Fruit fly (Drosophila melanogaster) whole organism, adult: Measurements from ENCODE around the gene sog.

Experiments
- CG11617 ChIP-seq: fragments of 200-800 bp; sonication (Bioruptor generic); optimal IDR thresholded peaks from 2 replicates; lab custom pipeline; 2017; ENCODE audit warnings: mild to moderate bottlenecking, missing biosample characterization, missing genetic modification reagents, missing genetic modification characterization
- CG12768 ChIP-seq: fragments of 200-800 bp; sonication (Bioruptor generic); optimal IDR thresholded peaks from 2 replicates; lab custom pipeline; 2017; ENCODE audit warnings: missing biosample characterization, missing genetic modification characterization, mild to moderate bottlenecking, moderate library complexity, missing genetic modification reagents
- CG14711 ChIP-seq: fragments of 200-800 bp; sonication (Bioruptor generic); optimal IDR thresholded peaks from 2 replicates; lab custom pipeline; 2018; ENCODE audit warnings: missing biosample characterization, mild to moderate bottlenecking, missing genetic modification characterization, moderate library complexity
- CG1620 ChIP-seq: fragments of 200-800 bp; sonication (Bioruptor generic); optimal IDR thresholded peaks from 2 replicates; lab custom pipeline; 2016; ENCODE audit warnings: missing biosample characterization, missing genetic modification characterization
- CG33017 ChIP-seq: fragments of 200-800 bp; sonication (Bioruptor generic); optimal IDR thresholded peaks from 2 replicates; lab custom pipeline; 2018; ENCODE audit warnings: missing biosample characterization, mild to moderate bottlenecking, missing genetic modification characterization, moderate library complexity
- CG5204 ChIP-seq: fragments of 200-800 bp; sonication (Bioruptor generic); optimal IDR thresholded peaks from 2 replicates; lab custom pipeline; 2016; ENCODE audit warnings: missing biosample characterization, missing genetic modification characterization
- CG7045 ChIP-seq: fragments of 200-800 bp; sonication (Bioruptor generic); optimal IDR thresholded peaks from 2 replicates; lab custom pipeline; 2017; ENCODE audit warnings: missing biosample characterization, mild to moderate bottlenecking, missing genetic modification characterization
- CG7101 ChIP-seq: fragments of 200-800 bp; sonication (Bioruptor generic); optimal IDR thresholded peaks from 2 replicates; lab custom pipeline; 2018; ENCODE audit warnings: missing biosample characterization, mild to moderate bottlenecking, missing genetic modification characterization, moderate library complexity
- Clk ChIP-seq: fragments of 200-800 bp; sonication (Bioruptor generic); optimal IDR thresholded peaks from 2 replicates; lab custom pipeline; 2017; ENCODE audit warnings: missing biosample characterization, missing genetic modification characterization
- Crg-1 ChIP-seq: fragments of 200-800 bp; sonication (Bioruptor generic); optimal IDR thresholded peaks from 2 replicates; lab custom pipeline; 2016; ENCODE audit warnings: missing biosample characterization, missing genetic modification characterization
- Hr96 ChIP-seq: fragments of 200-800 bp; sonication (Bioruptor generic); optimal IDR thresholded peaks from 2 replicates; lab custom pipeline; 2016; ENCODE audit warnings: missing biosample characterization, missing genetic modification characterization
- Mnt ChIP-seq: fragments of 200-800 bp; sonication (Bioruptor generic); optimal IDR thresholded peaks from 2 replicates; lab custom pipeline; 2016; ENCODE audit warnings: missing biosample characterization, mild to moderate bottlenecking, missing genetic modification characterization
- bab1 ChIP-seq: fragments of 200-800 bp; sonication (Bioruptor generic); optimal IDR thresholded peaks from 3 replicates; lab custom pipeline; 2019; ENCODE audit warnings: missing biosample characterization, mild to moderate bottlenecking, missing genetic modification characterization, moderate library complexity
- cic ChIP-seq: fragments of 200-800 bp; sonication (Bioruptor generic); optimal IDR thresholded peaks from 2 replicates; lab custom pipeline; 2017; ENCODE audit warnings: missing biosample characterization, mild to moderate bottlenecking, missing genetic modification characterization, moderate library complexity
- cnc ChIP-seq, 2 experiments: fragments of >200 bp; optimal IDR thresholded peaks; 2 replicates each; lab custom pipeline; 2017
- kay ChIP-seq: fragments of 200-800 bp; sonication (Bioruptor generic); peaks from one replicate; lab custom pipeline; 2016; ENCODE audit warnings: missing biosample characterization, missing genetic modification characterization, borderline replicate concordance
- ovo ChIP-seq: fragments of 200-800 bp; sonication (Bioruptor generic); optimal IDR thresholded peaks from 2 replicates; lab custom pipeline; 2016; ENCODE audit warnings: missing biosample characterization, missing genetic modification characterization
- pad ChIP-seq: fragments of 200-800 bp; sonication (Bioruptor generic); optimal IDR thresholded peaks from 3 replicates; lab custom pipeline; 2017; ENCODE audit warnings: missing biosample characterization, missing genetic modification characterization, mild to moderate bottlenecking, moderate library complexity, missing genetic modification reagents
- tj ChIP-seq: fragments of 200-800 bp; sonication (Bioruptor generic); optimal IDR thresholded peaks from 3 replicates; lab custom pipeline; 2017; ENCODE audit warnings: missing biosample characterization, mild to moderate bottlenecking, missing genetic modification characterization, moderate library complexity
- toe ChIP-seq: fragments of 200-800 bp; sonication (Bioruptor generic); optimal IDR thresholded peaks from 2 replicates; lab custom pipeline; 2016; ENCODE audit warnings: missing biosample characterization, missing genetic modification characterization

Gene sog

dm6 chrX:15639929-15640328 lies 6.7 kb upstream of the sog start:
- no peak for TF ChIP-seq Clk
- TF ChIP-seq CG11617, result no peak

dm6 chrX:15639017-15639416 lies 5.8 kb upstream of the sog start:
- no peak for TF ChIP-seq tj (GFP tag; lab: Kevin White, UChicago)
- no peak for TF ChIP-seq CG14711
- TF ChIP-seq Crg-1 (GFP tag; lab: Kevin White, UChicago), result no peak
- TF ChIP-seq bab1 (GFP tag; lab: Kevin White, UChicago), result no peak
- TF ChIP-seq kay (GFP tag; lab: Kevin White, UChicago), result no peak
- TF ChIP-seq CG7045 (GFP tag; lab: Kevin White, UChicago), result no peak
- no peak for TF ChIP-seq pad
- no peak for TF ChIP-seq CG11617
- no peak for TF ChIP-seq ovo (GFP tag; lab: Kevin White, UChicago)
- TF ChIP-seq cnc (optimal IDR thresholded peaks at IDR 0.05; lab: Kevin White, UChicago), result no peak
- TF ChIP-seq CG7101, result no peak
- TF ChIP-seq CG1620 (GFP tag; lab: Kevin White, UChicago), result no peak
- TF ChIP-seq Clk, result no peak
- TF ChIP-seq Mnt (GFP tag; lab: Kevin White, UChicago), result no peak
- TF ChIP-seq cic (GFP tag; lab: Kevin White, UChicago), result no peak
- no peak for TF ChIP-seq CG5204 (GFP tag; lab: Kevin White, UChicago)
- TF ChIP-seq toe (GFP tag; lab: Kevin White, UChicago), result no peak
- TF ChIP-seq Hr96, result no peak
- TF ChIP-seq CG12768 (GFP tag; lab: Kevin White, UChicago), result no peak

- no peak for TF ChIP-seq Crg-1 (GFP tag; lab: Kevin White, UChicago)
- peak; percentile 44 for TF ChIP-seq CG14711
- TF ChIP-seq CG33017 (tag; lab: Kevin White, UChicago), result peak; percentile 1
- TF ChIP-seq CG12768 (GFP tag; lab: Kevin White, UChicago), result no peak
- TF ChIP-seq CG7101, result peak; percentile 45
- TF ChIP-seq CG1620 (GFP tag; lab: Kevin White, UChicago), result no peak
- no peak for TF ChIP-seq pad
- no peak for TF ChIP-seq cic (GFP tag; lab: Kevin White, UChicago)
Observed at dm6 chrX:15632669-15633068, 565 bp downstream of the sog start.

- TF ChIP-seq CG12768 (GFP tag; lab: Kevin White, UChicago) (no peak), CG5204 (GFP tag; lab: Kevin White, UChicago) (no peak), CG7101 (no peak), CG14711 (no peak), CG7045 (GFP tag; lab: Kevin White, UChicago) (no peak), bab1 (GFP tag; lab: Kevin White, UChicago) (no peak), tj (GFP tag; lab: Kevin White, UChicago) (no peak), ovo (GFP tag; lab: Kevin White, UChicago) (no peak), pad (no peak), cic (GFP tag; lab: Kevin White, UChicago) (no peak), CG11617 (no peak), Hr96 (no peak), toe (GFP tag; lab: Kevin White, UChicago) (no peak), cnc (optimal IDR thresholded peaks at IDR 0.05; lab: Kevin White, UChicago) (no peak), kay (GFP tag; lab: Kevin White, UChicago) (no peak), Crg-1 (GFP tag; lab: Kevin White, UChicago) (no peak), CG33017 (tag; lab: Kevin White, UChicago) (no peak), Clk (no peak), CG1620 (GFP tag; lab: Kevin White, UChicago) (no peak), Mnt (GFP tag; lab: Kevin White, UChicago) (no peak)
Observed at dm6 chrX:15631465-15631864, 1.8 kb downstream of the sog start.

dm6 chrX:15630815-15631214 lies 2.4 kb downstream of the sog start:
- TF ChIP-seq Hr96 (no peak), Mnt (GFP tag; lab: Kevin White, UChicago) (no peak)

dm6 chrX:15629962-15630361 lies 3.3 kb downstream of the sog start:
- TF ChIP-seq cic (GFP tag; lab: Kevin White, UChicago), result no peak
- no peak for TF ChIP-seq Clk

- peak; percentile 14 for TF ChIP-seq Crg-1 (GFP tag; lab: Kevin White, UChicago)
- TF ChIP-seq pad, result no peak
- peak; percentile 8 for TF ChIP-seq Hr96
- TF ChIP-seq ovo (GFP tag; lab: Kevin White, UChicago), result no peak
- TF ChIP-seq tj (GFP tag; lab: Kevin White, UChicago), result peak; percentile 30
- peak; percentile 42 for TF ChIP-seq bab1 (GFP tag; lab: Kevin White, UChicago)
Observed at dm6 chrX:15626279-15626678, 7.0 kb downstream of the sog start.

- TF ChIP-seq CG5204 (GFP tag; lab: Kevin White, UChicago), result no peak
- no peak for TF ChIP-seq CG7045 (GFP tag; lab: Kevin White, UChicago)
- no peak for TF ChIP-seq CG1620 (GFP tag; lab: Kevin White, UChicago)
- TF ChIP-seq CG33017 (tag; lab: Kevin White, UChicago), result no peak
- no peak for TF ChIP-seq CG12768 (GFP tag; lab: Kevin White, UChicago)
- no peak for TF ChIP-seq cic (GFP tag; lab: Kevin White, UChicago)
- no peak for TF ChIP-seq kay (GFP tag; lab: Kevin White, UChicago)
- TF ChIP-seq CG7101, result no peak
- no peak for TF ChIP-seq Crg-1 (GFP tag; lab: Kevin White, UChicago)
- no peak for TF ChIP-seq CG14711
Observed at dm6 chrX:15623809-15624208, 9.4 kb downstream of the sog start.
